Worm (Caenorhabditis elegans) whole organism, young adult: ENCODE measurements around the gene F10E7.11.
"Not testable (repeated sequence)": the region's sequence is repeated elsewhere in the genome, so short reads cannot be mapped to it uniquely, and the experiment has no call there.

Source experiments
- F10E7.11 ChIP-seq: sonication (generic microtip); optimal IDR thresholded peaks from 2 replicates; lab custom pipeline; 2017; ENCODE audit warnings: mild to moderate bottlenecking, missing genetic modification characterization, moderate library complexity, missing compliant biosample characterization
- F55B11.4 ChIP-seq: sonication (generic microtip); optimal IDR thresholded peaks from 2 replicates; lab custom pipeline; 2016; ENCODE audit warnings: missing compliant biosample characterization, missing genetic modification characterization, borderline replicate concordance; ENCODE audit not compliant: insufficient read depth
- K11D2.4 ChIP-seq: fragments of 200-800 bp; sonication (Bioruptor generic); IDR thresholded peaks from 2 replicates; pipeline ENCODE4 v1.3.6; 2022; ENCODE audit warnings: missing genetic modification reagents, missing genetic modification characterization, missing compliant biosample characterization
- ama-1 ChIP-seq, 3 experiments: fragments of 150-350 bp in 1 of 3; sonication (generic microtip) in 2 of 3; optimal IDR thresholded peaks; 2 replicates each; lab custom pipeline; 2014 to 2018; ENCODE audit warnings: missing biosample characterization in 2 of 3, missing genetic modification characterization in 2 of 3, missing genetic modification reagents in 2 of 3
- ceh-100 ChIP-seq: fragments of 200-800 bp; sonication (Bioruptor generic); IDR thresholded peaks from 2 replicates; pipeline ENCODE4 v1.3.6; 2022; ENCODE audit warnings: missing genetic modification reagents, missing genetic modification characterization, missing compliant biosample characterization
- ceh-79 ChIP-seq: sonication (generic microtip); optimal IDR thresholded peaks from 2 replicates; lab custom pipeline; 2017; ENCODE audit warnings: mild to moderate bottlenecking, missing genetic modification characterization, missing compliant biosample characterization
- egrh-3 ChIP-seq: fragments of 200-800 bp; sonication (Bioruptor generic); IDR thresholded peaks from 2 replicates; pipeline ENCODE4 v1.3.6; 2022; ENCODE audit warnings: missing genetic modification reagents, missing genetic modification characterization, missing compliant biosample characterization
- lag-1 ChIP-seq: fragments of 200-800 bp; sonication (Bioruptor generic); IDR thresholded peaks from 2 replicates; pipeline ENCODE4 v1.3.6; 2022; ENCODE audit warnings: missing genetic modification reagents, missing genetic modification characterization, missing compliant biosample characterization
- sdz-38 ChIP-seq: sonication (generic microtip); optimal IDR thresholded peaks from 2 replicates; lab custom pipeline; 2016; ENCODE audit warnings: missing genotype, missing genetic modification characterization, missing compliant biosample characterization
- snpc-3.4 ChIP-seq: sonication (generic microtip); optimal IDR thresholded peaks from 2 replicates; lab custom pipeline; 2017; ENCODE audit warnings: missing genetic modification characterization, mild to moderate bottlenecking, missing compliant biosample characterization, antibody characterized with exemption, moderate library complexity, missing genotype, missing genetic modification reagents
- snpc-4 ChIP-seq, 5 experiments: fragments of 150-350 bp in 1 of 5; sonication (generic microtip) in 4 of 5; optimal IDR thresholded peaks; 2 replicates each; lab custom pipeline; 2014 to 2018; ENCODE audit warnings: missing genetic modification characterization in 5 of 5, missing biosample characterization in 3 of 5, antibody characterized with exemption in 2 of 5, mild to moderate bottlenecking in 2 of 5, missing compliant biosample characterization in 2 of 5, missing genotype in 2 of 5, moderate library complexity in 2 of 5, missing genetic modification reagents in 1 of 5
- ztf-22 ChIP-seq: fragments of 200-800 bp; sonication (Bioruptor generic); optimal IDR thresholded peaks from 2 replicates; lab custom pipeline; 2018; ENCODE audit warnings: mild to moderate bottlenecking, missing genetic modification characterization, moderate library complexity, missing compliant biosample characterization

- not testable (repeated sequence) for TF ChIP-seq ztf-22 (GFP tag; lab: Kevin White, UChicago); F10E7.11 (tag; lab: Kevin White, UChicago); ceh-100; ama-1 (optimal IDR thresholded peaks at IDR 0.05; lab: Kevin White, UChicago); ama-1 (GFP tag; optimal IDR thresholded peaks at IDR 0.05; lab: Kevin White, UChicago); F55B11.4 (tag; lab: Kevin White, UChicago); K11D2.4 (GFP tag; lab: Robert Waterston, UW); lag-1 (GFP tag; lab: Robert Waterston, UW); snpc-3.4; snpc-4 (GFP tag; optimal IDR thresholded peaks at IDR 0.05; lab: Kevin White, UChicago); snpc-4 (tag; optimal IDR thresholded peaks at IDR 0.05; lab: Kevin White, UChicago); ceh-79 (tag; lab: Kevin White, UChicago); sdz-38 (tag; lab: Kevin White, UChicago); egrh-3 (GFP tag; lab: Robert Waterston, UW)
Observed at ce11 chrII:7084021-7084420, 38.7 kb downstream of the F10E7.11 start, which contains the start of the genes T02G5.14 and T02G5.15.
